Worm (Caenorhabditis elegans): Measurements from ENCODE around the gene C18E9.9.

Gene C18E9.9

ce11 chrII:8940362-8940940 is 48.9 kb downstream of the C18E9.9 start, which contains the start of the genes set-17 and T21B10.4:
Gene set-17, minus strand, starts transcription at chrII:8940488.
Gene T21B10.4, plus strand, starts transcription at chrII:8940894.
- TF ChIP-seq dao-5 (tag; optimal IDR thresholded peaks at IDR 0.05) (no peak), W03F9.2 (tag; optimal IDR thresholded peaks at IDR 0.05) (peak; percentile 33)

- no peak for TF ChIP-seq dao-5 (tag; optimal IDR thresholded peaks at IDR 0.05)
- no peak for TF ChIP-seq W03F9.2 (tag; optimal IDR thresholded peaks at IDR 0.05)
- no peak for TF ChIP-seq him-1 (tag; optimal IDR thresholded peaks at IDR 0.05)
Measured at ce11 chrII:8938907-8939622, 50.3 kb downstream of the C18E9.9 start.

Measured in whole organism, L4/young adult.